Fruit fly (Drosophila melanogaster) whole organism, embryonic: ENCODE data around the gene CG2321.
A peak's percentile ranks its signal among the peaks of the same experiment; 100 is the strongest.

ENCODE experiments used
- Bteb2 ChIP-seq: fragments of 200-800 bp; sonication (Bioruptor generic); optimal IDR thresholded peaks from 2 replicates; lab custom pipeline; 2016; ENCODE audit warnings: missing biosample characterization, missing genetic modification characterization
- CG10366 ChIP-seq: fragments of 200-800 bp; sonication (Bioruptor generic); IDR thresholded peaks from 2 replicates; pipeline ENCODE4 v1.3.6; 2022; ENCODE audit warnings: missing biosample characterization, missing genetic modification characterization
- CG10654 ChIP-seq: fragments of 200-800 bp; sonication (Bioruptor generic); optimal IDR thresholded peaks from 2 replicates; lab custom pipeline; 2016; ENCODE audit warnings: missing biosample characterization, missing genetic modification characterization
- CG11093 ChIP-seq: fragments of 200-800 bp; sonication (Bioruptor generic); IDR thresholded peaks from 3 replicates; pipeline ENCODE4 v1.3.6; 2022; ENCODE audit warnings: missing biosample characterization, missing genetic modification characterization
- CG11696 ChIP-seq: fragments of 200-800 bp; sonication (Bioruptor generic); IDR thresholded peaks from 2 replicates; pipeline ENCODE4 v1.3.6; 2022; ENCODE audit warnings: missing biosample characterization, missing genetic modification characterization
- CG12236 ChIP-seq: fragments of 200-800 bp; sonication (Bioruptor generic); optimal IDR thresholded peaks from 2 replicates; lab custom pipeline; 2016; ENCODE audit warnings: missing biosample characterization, missing genetic modification characterization
- CG1529 ChIP-seq: fragments of 200-800 bp; sonication (Bioruptor generic); optimal IDR thresholded peaks from 3 replicates; lab custom pipeline; 2018; ENCODE audit warnings: missing biosample characterization, missing genetic modification characterization
- CG17385 ChIP-seq: fragments of 200-800 bp; sonication (Bioruptor generic); optimal IDR thresholded peaks from 3 replicates; lab custom pipeline; 2018; ENCODE audit warnings: missing biosample characterization, mild to moderate bottlenecking, missing genetic modification characterization
- CG1832 ChIP-seq: fragments of 200-800 bp; sonication (Bioruptor generic); optimal IDR thresholded peaks from 2 replicates; lab custom pipeline; 2017; ENCODE audit warnings: missing biosample characterization, mild to moderate bottlenecking, missing genetic modification characterization, inconsistent platforms
- CG2120 ChIP-seq: fragments of 200-800 bp; sonication (Bioruptor generic); optimal IDR thresholded peaks from 3 replicates; lab custom pipeline; 2016; ENCODE audit warnings: missing biosample characterization, missing genetic modification characterization
- CG2678 ChIP-seq: fragments of 200-800 bp; sonication (Bioruptor generic); optimal IDR thresholded peaks from 3 replicates; lab custom pipeline; 2019; ENCODE audit warnings: missing biosample characterization, mild to moderate bottlenecking, missing genetic modification characterization, moderate library complexity
- CG2875 ChIP-seq: fragments of 200-800 bp; sonication (Bioruptor generic); optimal IDR thresholded peaks from 2 replicates; lab custom pipeline; 2017; ENCODE audit warnings: missing biosample characterization, mild to moderate bottlenecking, missing genetic modification characterization, missing genetic modification reagents
- CG31441 ChIP-seq: fragments of 200-800 bp; sonication (Bioruptor generic); IDR thresholded peaks from 2 replicates; pipeline ENCODE4 v1.3.6; 2022; ENCODE audit warnings: missing biosample characterization, missing genetic modification characterization
- CG32767 ChIP-seq: fragments of 200-800 bp; sonication (Bioruptor generic); IDR thresholded peaks from 2 replicates; pipeline ENCODE4 v1.3.6; 2022; ENCODE audit warnings: missing biosample characterization, missing genetic modification characterization
- CG7745 ChIP-seq: fragments of 200-800 bp; sonication (Bioruptor generic); optimal IDR thresholded peaks from 2 replicates; lab custom pipeline; 2018; ENCODE audit warnings: missing biosample characterization, mild to moderate bottlenecking, missing genetic modification characterization, moderate library complexity
- CG8281 ChIP-seq: fragments of 200-800 bp; sonication (Bioruptor generic); optimal IDR thresholded peaks from 2 replicates; lab custom pipeline; 2018; ENCODE audit warnings: missing biosample characterization, mild to moderate bottlenecking, missing genetic modification characterization, moderate library complexity
- CG8290 ChIP-seq, 3 experiments: fragments of 200-800 bp; sonication (Bioruptor generic); optimal IDR thresholded peaks; 2 replicates each; lab custom pipeline; 2016 to 2019; ENCODE audit warnings: missing biosample characterization in 3 of 3, missing genetic modification characterization in 3 of 3, mild to moderate bottlenecking in 2 of 3, moderate library complexity in 1 of 3
- CG8478 ChIP-seq: fragments of >200 bp; optimal IDR thresholded peaks from 2 replicates; lab custom pipeline; 2018
- D19B ChIP-seq: fragments of 200-800 bp; sonication (Bioruptor generic); optimal IDR thresholded peaks from 2 replicates; lab custom pipeline; 2017; ENCODE audit warnings: missing biosample characterization, mild to moderate bottlenecking, missing genetic modification characterization
- Doc2 ChIP-seq: fragments of 200-800 bp; sonication (Bioruptor generic); IDR thresholded peaks from 2 replicates; pipeline ENCODE4 v1.3.6; 2022; ENCODE audit warnings: missing biosample characterization, missing genetic modification characterization
- Dp ChIP-seq: fragments of 200-800 bp; sonication (Bioruptor generic); optimal IDR thresholded peaks from 2 replicates; lab custom pipeline; 2018; ENCODE audit warnings: missing biosample characterization, mild to moderate bottlenecking, missing genetic modification characterization, moderate library complexity
- Elba2 ChIP-seq: fragments of 200-800 bp; sonication (Bioruptor generic); optimal IDR thresholded peaks from 3 replicates; lab custom pipeline; 2016; ENCODE audit warnings: missing biosample characterization, missing genetic modification characterization
- H2.0 ChIP-seq: fragments of 200-800 bp; sonication (Bioruptor generic); IDR thresholded peaks from 2 replicates; pipeline ENCODE4 v1.3.6; 2022; ENCODE audit warnings: missing biosample characterization, missing genetic modification characterization
- HLH4C ChIP-seq: fragments of 200-800 bp; sonication (Bioruptor generic); IDR thresholded peaks from 3 replicates; pipeline ENCODE4 v1.3.6; 2022; ENCODE audit warnings: missing biosample characterization, missing genetic modification characterization; ENCODE audit not compliant: partially characterized antibody
- HLHmδ ChIP-seq: fragments of 200-800 bp; sonication (Bioruptor generic); optimal IDR thresholded peaks from 2 replicates; lab custom pipeline; 2018; ENCODE audit warnings: missing biosample characterization, mild to moderate bottlenecking, missing genetic modification characterization, moderate library complexity
- Hand ChIP-seq: fragments of 200-800 bp; sonication (Bioruptor generic); optimal IDR thresholded peaks from 2 replicates; lab custom pipeline; 2017; ENCODE audit warnings: mild to moderate bottlenecking, missing biosample characterization, missing genetic modification reagents, missing genetic modification characterization
- Hr51 ChIP-seq, 2 experiments: fragments of 200-800 bp; sonication (Bioruptor generic); optimal IDR thresholded peaks; 2 replicates in 1 of 2; 3 replicates in 1 of 2; lab custom pipeline; 2016 to 2018; ENCODE audit warnings: missing biosample characterization in 2 of 2, missing genetic modification characterization in 2 of 2, mild to moderate bottlenecking in 1 of 2, moderate library complexity in 1 of 2
- Meics ChIP-seq: fragments of 200-800 bp; sonication (Bioruptor generic); optimal IDR thresholded peaks from 2 replicates; lab custom pipeline; 2017; ENCODE audit warnings: missing biosample characterization, mild to moderate bottlenecking, missing genetic modification characterization
- NfI ChIP-seq: fragments of 200-800 bp; sonication (Bioruptor generic); optimal IDR thresholded peaks from 3 replicates; lab custom pipeline; 2018; ENCODE audit warnings: missing biosample characterization, mild to moderate bottlenecking, missing genetic modification characterization, moderate library complexity
- Side ChIP-seq: fragments of 200-800 bp; sonication (Bioruptor generic); optimal IDR thresholded peaks from 2 replicates; lab custom pipeline; 2016; ENCODE audit warnings: missing biosample characterization, missing genetic modification characterization
- Xrp1 ChIP-seq: fragments of 200-800 bp; sonication (Bioruptor generic); IDR thresholded peaks from 2 replicates; pipeline ENCODE4 v1.3.6; 2022; ENCODE audit warnings: missing biosample characterization, missing genetic modification characterization
- ap ChIP-seq: fragments of 200-800 bp; sonication (Bioruptor generic); IDR thresholded peaks from 2 replicates; pipeline ENCODE4 v1.3.6; 2022; ENCODE audit warnings: missing biosample characterization, missing genetic modification characterization
- ase ChIP-seq: fragments of 200-800 bp; sonication (Bioruptor generic); IDR thresholded peaks from 3 replicates; pipeline ENCODE4 v1.3.6; 2022; ENCODE audit warnings: missing biosample characterization, missing genetic modification characterization
- bbx ChIP-seq: fragments of 200-800 bp; sonication (Bioruptor generic); IDR thresholded peaks from 2 replicates; pipeline ENCODE4 v1.3.6; 2022; ENCODE audit warnings: missing biosample characterization, missing genetic modification characterization; ENCODE audit not compliant: partially characterized antibody
- corto ChIP-seq: fragments of 200-800 bp; sonication (Bioruptor generic); optimal IDR thresholded peaks from 2 replicates; lab custom pipeline; 2016; ENCODE audit warnings: missing biosample characterization, mild to moderate bottlenecking, missing genetic modification characterization, moderate library complexity
- croc ChIP-seq: fragments of 200-800 bp; sonication (Bioruptor generic); conservative IDR thresholded peaks from 3 replicates; pipeline ENCODE4 v1.3.6; 2022; ENCODE audit warnings: missing biosample characterization, missing genetic modification characterization
- dm ChIP-seq: fragments of 200-800 bp; sonication (Bioruptor generic); optimal IDR thresholded peaks from 3 replicates; lab custom pipeline; 2016; ENCODE audit warnings: missing biosample characterization, missing genetic modification characterization
- esg ChIP-seq: fragments of 200-800 bp; sonication (Bioruptor generic); conservative IDR thresholded peaks from 2 replicates; pipeline ENCODE4 v1.3.6; 2022; ENCODE audit warnings: missing biosample characterization, missing genetic modification characterization
- exex ChIP-seq: fragments of 200-800 bp; sonication (Bioruptor generic); optimal IDR thresholded peaks from 4 replicates; lab custom pipeline; 2018; ENCODE audit warnings: missing biosample characterization, mild to moderate bottlenecking, missing genetic modification characterization, moderate library complexity
- fru ChIP-seq: fragments of >200 bp; optimal IDR thresholded peaks from 2 replicates; lab custom pipeline; 2017
- grau ChIP-seq: fragments of 200-800 bp; optimal IDR thresholded peaks from 3 replicates; lab custom pipeline; 2019; ENCODE audit warnings: missing biosample characterization, mild to moderate bottlenecking, missing genetic modification characterization, moderate library complexity
- grn ChIP-seq: fragments of 200-800 bp; sonication (Bioruptor generic); optimal IDR thresholded peaks from 3 replicates; lab custom pipeline; 2017; ENCODE audit warnings: missing biosample characterization, missing genetic modification characterization
- her ChIP-seq: fragments of 200-800 bp; sonication (Bioruptor generic); optimal IDR thresholded peaks from 2 replicates; lab custom pipeline; 2016; ENCODE audit warnings: missing biosample characterization, missing genetic modification characterization
- insv ChIP-seq, 2 experiments: fragments of 200-800 bp; sonication (Bioruptor generic); optimal IDR thresholded peaks; 3 replicates each; lab custom pipeline; 2016 to 2018; ENCODE audit warnings: missing biosample characterization in 2 of 2, missing genetic modification characterization in 2 of 2
- nom ChIP-seq: fragments of 200-800 bp; sonication (Bioruptor generic); optimal IDR thresholded peaks from 2 replicates; lab custom pipeline; 2017; ENCODE audit warnings: missing biosample characterization, missing genetic modification characterization, mild to moderate bottlenecking, moderate library complexity, missing genetic modification reagents
- pros ChIP-seq: fragments of 200-800 bp; sonication (Bioruptor generic); optimal IDR thresholded peaks from 3 replicates; lab custom pipeline; 2019; ENCODE audit warnings: missing biosample characterization, mild to moderate bottlenecking, missing genetic modification characterization, moderate library complexity
- rib ChIP-seq: fragments of 200-800 bp; sonication (Bioruptor generic); IDR thresholded peaks from 2 replicates; pipeline ENCODE4 v1.3.6; 2022; ENCODE audit warnings: missing biosample characterization, missing genetic modification characterization
- scrt ChIP-seq: fragments of 200-800 bp; sonication (Bioruptor generic); optimal IDR thresholded peaks from 2 replicates; lab custom pipeline; 2018; ENCODE audit warnings: missing biosample characterization, mild to moderate bottlenecking, missing genetic modification characterization, moderate library complexity
- slbo ChIP-seq: fragments of 200-800 bp; sonication (Bioruptor generic); IDR thresholded peaks from 2 replicates; pipeline ENCODE4 v1.3.6; 2022; ENCODE audit warnings: missing biosample characterization, missing genetic modification characterization
- tx ChIP-seq: fragments of 200-800 bp; sonication (Bioruptor generic); optimal IDR thresholded peaks from 2 replicates; lab custom pipeline; 2016; ENCODE audit warnings: missing biosample characterization, missing genetic modification characterization
- z ChIP-seq: fragments of 200-800 bp; sonication (Bioruptor generic); IDR thresholded peaks from 3 replicates; pipeline ENCODE4 v1.3.6; 2022; ENCODE audit warnings: missing biosample characterization, missing genetic modification characterization

CG2321 gene

dm6 chr3R:29457779-29458382 lies 31.2 kb downstream of the CG2321 start:
- TF ChIP-seq Xrp1 (GFP tag; lab: Robert Waterston, UW) (no peak), Dp (GFP tag; lab: Kevin White, UChicago) (no peak), croc (GFP tag; lab: Robert Waterston, UW) (no peak), her (GFP tag; lab: Kevin White, UChicago) (no peak), rib (no peak), CG2875 (GFP tag; lab: Kevin White, UChicago) (no peak), esg (GFP tag; lab: Robert Waterston, UW) (no peak), slbo (no peak), exex (tag; lab: Kevin White, UChicago) (no peak), Bteb2 (GFP tag; lab: Kevin White, UChicago) (no peak), dm (no peak), NfI (GFP tag; lab: Kevin White, UChicago) (no peak), Meics (GFP tag; lab: Kevin White, UChicago) (no peak), scrt (GFP tag; lab: Kevin White, UChicago) (no peak), Doc2 (GFP tag; lab: Robert Waterston, UW) (no peak), Hr51 (GFP tag; optimal IDR thresholded peaks at IDR 0.05; lab: Kevin White, UChicago) (no peak), insv (GFP tag; optimal IDR thresholded peaks at IDR 0.05; lab: Kevin White, UChicago) (no peak), bbx (GFP tag; lab: Robert Waterston, UW) (no peak), corto (GFP tag; lab: Kevin White, UChicago) (no peak), grau (tag; lab: Kevin White, UChicago) (no peak), tx (GFP tag; lab: Kevin White, UChicago) (no peak), CG31441 (GFP tag; lab: Robert Waterston, UW) (no peak), CG10366 (GFP tag; lab: Robert Waterston, UW) (no peak), pros (GFP tag; lab: Kevin White, UChicago) (no peak), CG2120 (no peak), CG11093 (no peak), CG11696 (no peak), D19B (GFP tag; lab: Kevin White, UChicago) (no peak), CG10654 (GFP tag; lab: Kevin White, UChicago) (no peak), CG12236 (GFP tag; lab: Kevin White, UChicago) (no peak), H2.0 (GFP tag; lab: Robert Waterston, UW) (no peak), ap (no peak), Side (GFP tag; lab: Kevin White, UChicago) (no peak), CG17385 (GFP tag; lab: Kevin White, UChicago) (peak; percentile 35), Elba2 (peak; percentile 76), z (no peak), Hand (no peak), CG1529 (no peak), CG32767 (GFP tag; lab: Robert Waterston, UW) (peak; percentile 69; the same call in 1 of the 2 replicates), grn (GFP tag; lab: Kevin White, UChicago) (no peak), fru (lab: Kevin White, UChicago) (no peak), CG2678 (tag; lab: Kevin White, UChicago) (no peak), CG8290 (GFP tag; optimal IDR thresholded peaks at IDR 0.05; lab: Kevin White, UChicago) (no peak), CG8290 (tag; optimal IDR thresholded peaks at IDR 0.05; lab: Kevin White, UChicago) (no peak), CG7745 (tag; lab: Kevin White, UChicago) (no peak), CG1832 (peak; percentile 45), CG8281 (tag; lab: Kevin White, UChicago) (peak; percentile 68), CG8478 (lab: Kevin White, UChicago) (no peak), ase (no peak), HLH4C (GFP tag; lab: Robert Waterston, UW) (no peak), HLHmδ (GFP tag; lab: Kevin White, UChicago) (no peak), nom (peak; percentile 5)
